Fruit fly (Drosophila melanogaster) S2 (cell line): ENCODE measurements around the gene CG31431.

Source experiments
- CG8478 ChIP-seq: fragments of >200 bp; optimal IDR thresholded peaks from 2 replicates; lab custom pipeline; 2018
- CTCF ChIP-seq, 2 experiments: fragments of >200 bp; optimal IDR thresholded peaks; 2 replicates each; lab custom pipeline; 2018

dm6 chr3R:21895961-21896875 lies 25.7 kb downstream of the CG31431 start:
- TF ChIP-seq CTCF (optimal IDR thresholded peaks at IDR 0.05; lab: Kevin White, UChicago) (no peak), CG8478 (no peak)
